Worm (Caenorhabditis elegans) whole organism, L4 larva: Measurements from ENCODE around the gene mdt-22.

Source experiments
- F10B5.3 ChIP-seq: sonication (generic microtip); optimal IDR thresholded peaks from 2 replicates; lab custom pipeline; 2016; ENCODE audit warnings: mild to moderate bottlenecking, missing genetic modification characterization, missing compliant biosample characterization
- F26F4.8 ChIP-seq: fragments of 200-800 bp; sonication (Bioruptor generic); conservative IDR thresholded peaks from 2 replicates; pipeline ENCODE4 v1.3.6; 2022; ENCODE audit warnings: missing genetic modification characterization, missing compliant biosample characterization
- F44E2.7 ChIP-seq: fragments of 200-800 bp; sonication (Bioruptor generic); IDR thresholded peaks from 2 replicates; pipeline ENCODE4 v2.1.2; 2022; ENCODE audit warnings: missing genetic modification characterization, missing compliant biosample characterization
- F49E8.2 ChIP-seq: sonication (generic microtip); optimal IDR thresholded peaks from 2 replicates; lab custom pipeline; 2016; ENCODE audit warnings: missing compliant biosample characterization, mild to moderate bottlenecking, missing genetic modification characterization, borderline replicate concordance
- T20F7.1 ChIP-seq: fragments of 200-800 bp; sonication (Bioruptor generic); optimal IDR thresholded peaks from 2 replicates; lab custom pipeline; 2018; ENCODE audit warnings: mild to moderate bottlenecking, missing genetic modification characterization, missing compliant biosample characterization
- Y48G9A.11 ChIP-seq: fragments of 200-800 bp; sonication (Bioruptor generic); IDR thresholded peaks from 2 replicates; pipeline ENCODE4 v1.3.6; 2022; ENCODE audit warnings: missing genetic modification reagents, missing genetic modification characterization, missing compliant biosample characterization
- Y75B8A.6 ChIP-seq: fragments of 200-800 bp; sonication (Bioruptor generic); IDR thresholded peaks from 2 replicates; pipeline ENCODE4 v1.3.6; 2022; ENCODE audit warnings: missing genetic modification reagents, missing genetic modification characterization, missing compliant biosample characterization
- aha-1 ChIP-seq: fragments of 150-350 bp; peaks from one replicate; lab custom pipeline; 2014; ENCODE audit warnings: missing biosample characterization, missing genetic modification characterization
- ceh-28 ChIP-seq: fragments of 150-350 bp; optimal IDR thresholded peaks from 2 replicates; lab custom pipeline; 2014; ENCODE audit warnings: missing biosample characterization, missing genetic modification reagents, missing genetic modification characterization
- ceh-32 ChIP-seq: sonication (generic microtip); optimal IDR thresholded peaks from 2 replicates; lab custom pipeline; 2016; ENCODE audit warnings: mild to moderate bottlenecking, missing genetic modification characterization, missing compliant biosample characterization; ENCODE audit not compliant: poor library complexity
- ceh-44 ChIP-seq: fragments of 200-800 bp; sonication (Bioruptor generic); IDR thresholded peaks from 2 replicates; pipeline ENCODE4 v1.3.6; 2022; ENCODE audit warnings: missing genetic modification reagents, missing genetic modification characterization, missing compliant biosample characterization
- ces-1 ChIP-seq: fragments of 150-350 bp; sonication (generic microtip); optimal IDR thresholded peaks from 4 replicates; lab custom pipeline; 2014; ENCODE audit warnings: missing biosample characterization, missing genetic modification reagents, missing genetic modification characterization
- daf-19 ChIP-seq: fragments of 200-800 bp; sonication (Bioruptor generic); conservative IDR thresholded peaks from 2 replicates; pipeline ENCODE4 v1.3.6; 2022; ENCODE audit warnings: missing genetic modification characterization, missing compliant biosample characterization
- dmd-6 ChIP-seq: fragments of 200-800 bp; sonication (Bioruptor generic); IDR thresholded peaks from 2 replicates; pipeline ENCODE4 v1.3.6; 2022; ENCODE audit warnings: missing genetic modification reagents, missing genetic modification characterization, missing compliant biosample characterization
- dpl-1 ChIP-seq: fragments of 150-350 bp; optimal IDR thresholded peaks from 2 replicates; lab custom pipeline; 2014; ENCODE audit warnings: missing biosample characterization, missing genetic modification reagents, missing genetic modification characterization
- dve-1 ChIP-seq: sonication (generic microtip); optimal IDR thresholded peaks from 2 replicates; lab custom pipeline; 2017; ENCODE audit warnings: antibody characterized with exemption, mild to moderate bottlenecking, missing genetic modification characterization, missing compliant biosample characterization; ENCODE audit not compliant: insufficient read depth
- egl-27 ChIP-seq: sonication (generic microtip); optimal IDR thresholded peaks from 3 replicates; lab custom pipeline; 2017; ENCODE audit warnings: missing biosample characterization, missing genetic modification reagents, missing genetic modification characterization
- egl-43 ChIP-seq: fragments of 200-800 bp; sonication (Bioruptor generic); IDR thresholded peaks from 2 replicates; pipeline ENCODE4 v1.3.6; 2022; ENCODE audit warnings: missing genetic modification reagents, missing genetic modification characterization, missing compliant biosample characterization
- fkh-10 ChIP-seq: fragments of 150-350 bp; optimal IDR thresholded peaks from 2 replicates; lab custom pipeline; 2014; ENCODE audit warnings: missing biosample characterization, missing genetic modification reagents, missing genetic modification characterization
- fos-1 ChIP-seq: fragments of 150-350 bp; optimal IDR thresholded peaks from 2 replicates; lab custom pipeline; 2014; ENCODE audit warnings: missing biosample characterization, missing genetic modification characterization
- hlh-11 ChIP-seq: fragments of 200-800 bp; sonication (Bioruptor generic); optimal IDR thresholded peaks from 2 replicates; lab custom pipeline; 2018; ENCODE audit warnings: mild to moderate bottlenecking, missing genetic modification characterization, missing compliant biosample characterization
- jun-1 ChIP-seq: fragments of 150-350 bp; optimal IDR thresholded peaks from 2 replicates; lab custom pipeline; 2014; ENCODE audit warnings: missing biosample characterization, missing genetic modification reagents, missing genetic modification characterization
- lin-15B ChIP-seq: fragments of 150-350 bp; sonication (generic microtip); optimal IDR thresholded peaks from 3 replicates; lab custom pipeline; 2014; ENCODE audit warnings: missing biosample characterization, missing genetic modification characterization
- lin-29 ChIP-seq: fragments of 200-800 bp; sonication (Bioruptor generic); IDR thresholded peaks from 2 replicates; pipeline ENCODE4 v1.3.6; 2022; ENCODE audit warnings: missing genetic modification reagents, missing genetic modification characterization, missing compliant biosample characterization
- lin-38 ChIP-seq: fragments of 200-800 bp; sonication (Bioruptor generic); IDR thresholded peaks from 2 replicates; pipeline ENCODE4 v1.3.6; 2022; ENCODE audit warnings: missing genetic modification reagents, missing genetic modification characterization, missing compliant biosample characterization
- lin-39 ChIP-seq: fragments of 150-350 bp; optimal IDR thresholded peaks from 2 replicates; lab custom pipeline; 2014; ENCODE audit warnings: missing biosample characterization, missing genetic modification reagents, missing genetic modification characterization
- lir-3 ChIP-seq: sonication (generic microtip); optimal IDR thresholded peaks from 2 replicates; lab custom pipeline; 2016; ENCODE audit warnings: mild to moderate bottlenecking, missing genetic modification characterization, missing compliant biosample characterization
- madf-9 ChIP-seq: fragments of 200-800 bp; sonication (Bioruptor generic); conservative IDR thresholded peaks from 2 replicates; pipeline ENCODE4 v1.3.6; 2022; ENCODE audit warnings: missing genetic modification reagents, missing genetic modification characterization, missing compliant biosample characterization
- mdt-29 ChIP-seq: fragments of 200-800 bp; sonication (Bioruptor generic); IDR thresholded peaks from 2 replicates; pipeline ENCODE4 v1.3.6; 2022; ENCODE audit warnings: missing genetic modification reagents, missing genetic modification characterization, missing compliant biosample characterization
- mxl-3 ChIP-seq: fragments of 200-800 bp; sonication (Bioruptor generic); optimal IDR thresholded peaks from 2 replicates; lab custom pipeline; 2018; ENCODE audit warnings: mild to moderate bottlenecking, missing genetic modification characterization, missing compliant biosample characterization
- nhr-10 ChIP-seq: fragments of 150-350 bp; optimal IDR thresholded peaks from 2 replicates; lab custom pipeline; 2014; ENCODE audit warnings: missing biosample characterization, missing genetic modification characterization
- nhr-102 ChIP-seq: sonication (generic microtip); optimal IDR thresholded peaks from 2 replicates; lab custom pipeline; 2016; ENCODE audit warnings: mild to moderate bottlenecking, missing genetic modification characterization, moderate library complexity, missing compliant biosample characterization
- nhr-11 ChIP-seq: fragments of 150-350 bp; optimal IDR thresholded peaks from 2 replicates; lab custom pipeline; 2014; ENCODE audit warnings: missing biosample characterization, missing genetic modification characterization
- nhr-111 ChIP-seq: fragments of 200-800 bp; sonication (Bioruptor generic); optimal IDR thresholded peaks from 2 replicates; lab custom pipeline; 2018; ENCODE audit warnings: mild to moderate bottlenecking, missing genetic modification characterization, missing compliant biosample characterization
- nhr-25 ChIP-seq: sonication (generic microtip); optimal IDR thresholded peaks from 2 replicates; lab custom pipeline; 2017; ENCODE audit warnings: missing genetic modification characterization, mild to moderate bottlenecking, missing compliant biosample characterization, antibody characterized with exemption, moderate library complexity, borderline replicate concordance; ENCODE audit not compliant: insufficient read depth
- nhr-41 ChIP-seq: fragments of 200-800 bp; sonication (Bioruptor generic); IDR thresholded peaks from 2 replicates; pipeline ENCODE4 v1.3.6; 2022; ENCODE audit warnings: missing genetic modification reagents, missing genetic modification characterization, missing compliant biosample characterization
- nhr-48 ChIP-seq: sonication (generic microtip); optimal IDR thresholded peaks from 2 replicates; lab custom pipeline; 2016; ENCODE audit warnings: mild to moderate bottlenecking, missing genetic modification characterization, missing compliant biosample characterization
- nhr-76 ChIP-seq: fragments of 150-350 bp; optimal IDR thresholded peaks from 2 replicates; lab custom pipeline; 2014; ENCODE audit warnings: missing biosample characterization, missing genetic modification characterization
- nhr-77 ChIP-seq: fragments of 150-350 bp; optimal IDR thresholded peaks from 2 replicates; lab custom pipeline; 2014; ENCODE audit warnings: missing biosample characterization, missing genetic modification characterization
- php-3 ChIP-seq: fragments of 200-800 bp; sonication (Bioruptor generic); IDR thresholded peaks from 2 replicates; pipeline ENCODE4 v1.3.6; 2022; ENCODE audit warnings: missing genetic modification reagents, missing genetic modification characterization, missing compliant biosample characterization
- saeg-2 ChIP-seq: fragments of 200-800 bp; sonication (Bioruptor generic); IDR thresholded peaks from 2 replicates; pipeline ENCODE4 v1.3.6; 2022; ENCODE audit warnings: missing genetic modification reagents, missing genetic modification characterization, missing compliant biosample characterization
- set-16 ChIP-seq: fragments of 200-800 bp; sonication (Bioruptor generic); IDR thresholded peaks from 2 replicates; pipeline ENCODE4 v1.3.6; 2022; ENCODE audit warnings: missing genetic modification reagents, missing genetic modification characterization, missing compliant biosample characterization
- skn-1 ChIP-seq: fragments of 150-350 bp; optimal IDR thresholded peaks from 2 replicates; lab custom pipeline; 2014; ENCODE audit warnings: missing biosample characterization, missing genetic modification characterization
- snpc-1.2 ChIP-seq: fragments of 200-800 bp; sonication (Bioruptor generic); IDR thresholded peaks from 2 replicates; pipeline ENCODE4 v1.3.6; 2022; ENCODE audit warnings: missing genetic modification reagents, missing genetic modification characterization, missing compliant biosample characterization
- tag-97 ChIP-seq: fragments of 200-800 bp; sonication (Bioruptor generic); IDR thresholded peaks from 2 replicates; pipeline ENCODE4 v1.3.6; 2022; ENCODE audit warnings: missing genetic modification characterization, missing compliant biosample characterization
- tra-1 ChIP-seq: fragments of 200-800 bp; sonication (Bioruptor generic); IDR thresholded peaks from 2 replicates; pipeline ENCODE4 v1.3.6; 2022; ENCODE audit warnings: missing genetic modification reagents, missing genetic modification characterization, missing compliant biosample characterization
- unc-39 ChIP-seq: sonication (generic microtip); optimal IDR thresholded peaks from 2 replicates; lab custom pipeline; 2017; ENCODE audit warnings: missing biosample characterization, missing genetic modification characterization
- unc-62 ChIP-seq, 3 experiments: fragments of 150-350 bp in 1 of 3; sonication (generic microtip); optimal IDR thresholded peaks in 2 of 3; peaks in 1 of 3; 1 replicate in 1 of 3; 2 replicates in 2 of 3; lab custom pipeline; 2014 to 2017; ENCODE audit warnings: missing biosample characterization in 3 of 3, missing genetic modification characterization in 3 of 3, missing genetic modification reagents in 3 of 3, missing genotype in 1 of 3
- vab-7 ChIP-seq: fragments of 200-800 bp; sonication (Bioruptor generic); IDR thresholded peaks from 2 replicates; pipeline ENCODE4 v1.3.6; 2022; ENCODE audit warnings: missing genetic modification reagents, missing genetic modification characterization, missing compliant biosample characterization
- zfp-2 ChIP-seq: sonication (generic microtip); optimal IDR thresholded peaks from 2 replicates; lab custom pipeline; 2016; ENCODE audit warnings: mild to moderate bottlenecking, missing genetic modification characterization, missing compliant biosample characterization
- zip-2 ChIP-seq: fragments of 150-350 bp; optimal IDR thresholded peaks from 2 replicates; lab custom pipeline; 2014; ENCODE audit warnings: missing biosample characterization, missing genetic modification characterization
- ztf-11 ChIP-seq: fragments of 150-350 bp; optimal IDR thresholded peaks from 2 replicates; lab custom pipeline; 2014; ENCODE audit warnings: missing biosample characterization, missing genetic modification characterization

Gene mdt-22

DNA sequence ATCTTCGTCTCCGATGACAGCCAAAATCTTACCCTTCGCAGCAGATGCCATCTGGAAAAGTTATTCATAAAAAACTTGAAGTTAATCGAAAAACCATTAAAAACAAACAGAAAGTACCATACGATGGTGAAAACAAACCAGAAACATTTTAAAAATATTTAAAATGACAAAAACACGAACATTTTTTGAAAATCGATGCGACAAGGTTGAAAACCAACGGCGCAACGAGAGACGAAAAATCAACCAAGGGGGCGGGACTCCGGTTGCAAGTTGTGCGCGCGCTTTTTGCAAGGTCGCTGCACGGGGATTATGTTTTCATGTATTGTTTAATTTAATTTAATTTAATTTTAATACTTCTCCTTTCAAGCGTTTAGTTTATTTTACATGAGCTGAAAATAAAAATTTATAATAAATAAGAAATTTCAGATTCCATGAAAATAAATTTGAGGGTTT, 2.7 kb downstream of the mdt-22 start, which contains the start of gene vha-9 (continued):
- no peak for TF ChIP-seq nhr-25 (tag; lab: Kevin White, UChicago)
- no peak for TF ChIP-seq zip-2 (tag; lab: Kevin White, UChicago)
- no peak for TF ChIP-seq nhr-10
- TF ChIP-seq egl-43 (GFP tag; lab: Robert Waterston, UW): no peak
- peak; percentile 33 for TF ChIP-seq fkh-10 (GFP tag; lab: Kevin White, UChicago)
- no peak for TF ChIP-seq ztf-11
- no peak for TF ChIP-seq zfp-2
- TF ChIP-seq jun-1: no peak
- TF ChIP-seq tra-1 (GFP tag; lab: Robert Waterston, UW): no peak
- no peak for TF ChIP-seq nhr-41 (GFP tag; lab: Robert Waterston, UW)
- no peak for TF ChIP-seq lin-15B (tag; lab: Kevin White, UChicago)
- TF ChIP-seq lir-3 (tag; lab: Kevin White, UChicago): no peak
- peak; percentile 75 for TF ChIP-seq dve-1 (tag; lab: Kevin White, UChicago)
- TF ChIP-seq Y48G9A.11 (GFP tag; lab: Robert Waterston, UW): no peak
- no peak for TF ChIP-seq ceh-44
- TF ChIP-seq lin-38 (GFP tag; lab: Robert Waterston, UW): peak; percentile 65
- peak in 1 of 2 experiments; percentile 15 for TF ChIP-seq unc-62 (GFP tag; optimal IDR thresholded peaks at IDR 0.05 in 1 of 2; lab: Kevin White, UChicago)
- no peak for TF ChIP-seq unc-62 (tag; optimal IDR thresholded peaks at IDR 0.05; lab: Kevin White, UChicago)
- TF ChIP-seq Y75B8A.6 (GFP tag; lab: Robert Waterston, UW): no peak
- no peak for TF ChIP-seq mdt-29 (GFP tag; lab: Robert Waterston, UW)
- no peak for TF ChIP-seq ces-1 (GFP tag; lab: Kevin White, UChicago)
- no peak for TF ChIP-seq skn-1 (tag; lab: Kevin White, UChicago)
- TF ChIP-seq fos-1 (tag; lab: Kevin White, UChicago): no peak
- no peak for TF ChIP-seq nhr-11 (tag; lab: Kevin White, UChicago)
- TF ChIP-seq mxl-3 (GFP tag; lab: Kevin White, UChicago): no peak
- TF ChIP-seq nhr-76 (tag; lab: Kevin White, UChicago): no peak
- TF ChIP-seq daf-19 (GFP tag; lab: Robert Waterston, UW): peak; percentile 70; the same call in 1 of the 2 replicates
- TF ChIP-seq nhr-111 (GFP tag; lab: Kevin White, UChicago): no peak
- no peak for TF ChIP-seq saeg-2 (GFP tag; lab: Robert Waterston, UW)
- peak; percentile 78 for TF ChIP-seq dpl-1 (GFP tag; lab: Kevin White, UChicago)
- peak; percentile 38 for TF ChIP-seq T20F7.1
- TF ChIP-seq dmd-6 (GFP tag; lab: Robert Waterston, UW): peak; percentile 31; the same call in 1 of the 2 replicates
- no peak for TF ChIP-seq php-3 (GFP tag; lab: Robert Waterston, UW)
- TF ChIP-seq nhr-77: peak; percentile 53
- no peak for TF ChIP-seq F26F4.8
- no peak for TF ChIP-seq lin-29
- no peak for TF ChIP-seq F44E2.7
- TF ChIP-seq F10B5.3 (tag; lab: Kevin White, UChicago): no peak
- TF ChIP-seq unc-39 (tag; lab: Kevin White, UChicago): no peak
- TF ChIP-seq vab-7 (GFP tag; lab: Robert Waterston, UW): no peak
- no peak for TF ChIP-seq nhr-48 (tag; lab: Kevin White, UChicago)
- no peak for TF ChIP-seq ceh-28 (tag; lab: Kevin White, UChicago)
- TF ChIP-seq lin-39 (tag; lab: Kevin White, UChicago): no peak
- no peak for TF ChIP-seq egl-27
- TF ChIP-seq tag-97: no peak
- TF ChIP-seq nhr-102 (tag; lab: Kevin White, UChicago): no peak
- TF ChIP-seq ceh-32: no peak
- no peak for TF ChIP-seq F49E8.2 (tag; lab: Kevin White, UChicago)
- no peak for TF ChIP-seq madf-9 (GFP tag; lab: Robert Waterston, UW)
- no peak for TF ChIP-seq aha-1 (tag; lab: Kevin White, UChicago)
- peak; percentile 62 for TF ChIP-seq hlh-11 (tag; lab: Kevin White, UChicago)
- TF ChIP-seq snpc-1.2 (GFP tag; lab: Robert Waterston, UW): no peak
- no peak for TF ChIP-seq set-16
